Fruit fly (Drosophila melanogaster): Measurements from ENCODE around the gene mbf1.
A peak's percentile ranks its signal among the peaks of the same experiment; 100 is the strongest.

Gene mbf1

dm6 chr3L:16582678-16583315 is 8.6 kb downstream of the mbf1 start, which contains the start of gene Rpn12 (continued):
- TF ChIP-seq ss (GFP tag; optimal IDR thresholded peaks at IDR 0.05) (no peak), CG6163 (GFP tag; IDR thresholded peaks at IDR 0.05) (no peak), salr (GFP tag; optimal IDR thresholded peaks at IDR 0.05) (no peak), Ets96B (tag; optimal IDR thresholded peaks at IDR 0.05) (peak; percentile 17), Sox102F (GFP tag; optimal IDR thresholded peaks at IDR 0.05) (no peak), acj6 (GFP tag; optimal IDR thresholded peaks at IDR 0.05) (peak; percentile 8), Eip75B (GFP tag; optimal IDR thresholded peaks at IDR 0.05) (peak; percentile 37), esn (GFP tag; optimal IDR thresholded peaks at IDR 0.05) (peak; percentile 47), OdsH (GFP tag; optimal IDR thresholded peaks at IDR 0.05) (peak; percentile 23), fkh (GFP tag; optimal IDR thresholded peaks at IDR 0.05) (no peak), Smox (GFP tag; optimal IDR thresholded peaks at IDR 0.05) (no peak), CG6808 (GFP tag; optimal IDR thresholded peaks at IDR 0.05) (no peak), Sox15 (GFP tag; optimal IDR thresholded peaks at IDR 0.05) (no peak), CG10631 (GFP tag; optimal IDR thresholded peaks at IDR 0.05) (peak; percentile 41), vri (GFP tag; optimal IDR thresholded peaks at IDR 0.05) (no peak), Hr4 (GFP tag; optimal IDR thresholded peaks at IDR 0.05) (peak; percentile 38), Ets21C (GFP tag; optimal IDR thresholded peaks at IDR 0.05) (no peak), pdm3 (GFP tag; optimal IDR thresholded peaks at IDR 0.05) (no peak), svp (GFP tag) (no peak), CG3032 (tag; optimal IDR thresholded peaks at IDR 0.05) (peak; percentile 38)

- TF ChIP-seq acj6 (GFP tag; optimal IDR thresholded peaks at IDR 0.05) (no peak), Sox102F (GFP tag; optimal IDR thresholded peaks at IDR 0.05) (no peak), CG15336 (GFP tag; IDR thresholded peaks at IDR 0.05) (no peak), CG11762 (GFP tag; optimal IDR thresholded peaks at IDR 0.05; ENCODE audit: insufficient read depth) (no peak), CG6792 (GFP tag; optimal IDR thresholded peaks at IDR 0.05) (no peak), topi (GFP tag; optimal IDR thresholded peaks at IDR 0.05) (peak; percentile 16), CG3919 (GFP tag; optimal IDR thresholded peaks at IDR 0.05) (no peak), Gug (GFP tag; IDR thresholded peaks at IDR 0.05) (no peak), CG1621 (tag; optimal IDR thresholded peaks at IDR 0.05) (peak; percentile 78), lz (GFP tag; optimal IDR thresholded peaks at IDR 0.05) (peak; percentile 31), CG6808 (GFP tag; optimal IDR thresholded peaks at IDR 0.05) (no peak), CG8319 (GFP tag; optimal IDR thresholded peaks at IDR 0.05) (no peak), CG16779 (tag; optimal IDR thresholded peaks at IDR 0.05) (no peak), CG6276 (GFP tag; optimal IDR thresholded peaks at IDR 0.05) (no peak), CG6163 (GFP tag; IDR thresholded peaks at IDR 0.05) (no peak), Ets96B (tag; optimal IDR thresholded peaks at IDR 0.05) (no peak), net (GFP tag; optimal IDR thresholded peaks at IDR 0.05) (no peak), Hr39 (GFP tag; optimal IDR thresholded peaks at IDR 0.05) (no peak), CG3032 (tag; optimal IDR thresholded peaks at IDR 0.05) (peak; percentile 17), dsx (GFP tag; optimal IDR thresholded peaks at IDR 0.05; ENCODE audit: poor library complexity, severe bottlenecking) (no peak), Sox14 (GFP tag; optimal IDR thresholded peaks at IDR 0.05) (peak; percentile 34), CG9139 (GFP tag; optimal IDR thresholded peaks at IDR 0.05) (no peak), Eip78C (GFP tag) (peak; percentile 42), fkh (GFP tag; optimal IDR thresholded peaks at IDR 0.05) (no peak), CG7368 (GFP tag; optimal IDR thresholded peaks at IDR 0.05) (no peak), spab (GFP tag; optimal IDR thresholded peaks at IDR 0.05) (no peak), eg (GFP tag; IDR thresholded peaks at IDR 0.05) (no peak), CG31627 (GFP tag; optimal IDR thresholded peaks at IDR 0.05) (no peak), CG34406 (GFP tag; optimal IDR thresholded peaks at IDR 0.05) (no peak), ss (GFP tag; optimal IDR thresholded peaks at IDR 0.05) (no peak), esn (GFP tag; optimal IDR thresholded peaks at IDR 0.05) (peak; percentile 18)
These were observed 9.9 kb downstream of the mbf1 start, which contains the start of gene UQCR-C2 for dm6 chr3L:16584074-16584578. UQCR-C2 (plus strand) TSS chr3L:16584124.

Data from whole organism, prepupa.